Worm (Caenorhabditis elegans) whole organism, L3 larva: Measurements from ENCODE around the gene clec-70.

ENCODE experiments used
- daf-12 ChIP-seq: fragments of 150-350 bp; optimal IDR thresholded peaks from 2 replicates; lab custom pipeline; 2014; ENCODE audit warnings: missing biosample characterization, missing genetic modification reagents, missing genetic modification characterization
- eor-1 ChIP-seq, 2 experiments: fragments of 150-350 bp; optimal IDR thresholded peaks; 2 replicates each; lab custom pipeline; 2014 to 2018; ENCODE audit warnings: missing biosample characterization in 2 of 2, missing genetic modification characterization in 2 of 2
- fos-1 ChIP-seq: fragments of 150-350 bp; optimal IDR thresholded peaks from 2 replicates; lab custom pipeline; 2014; ENCODE audit warnings: missing biosample characterization, missing genetic modification characterization
- mdl-1 ChIP-seq: fragments of 150-350 bp; optimal IDR thresholded peaks from 2 replicates; lab custom pipeline; 2014; ENCODE audit warnings: missing biosample characterization, missing genetic modification characterization
- nhr-11 ChIP-seq: fragments of 150-350 bp; optimal IDR thresholded peaks from 2 replicates; lab custom pipeline; 2014; ENCODE audit warnings: missing biosample characterization, missing genetic modification characterization
- pqm-1 ChIP-seq: fragments of 150-350 bp; optimal IDR thresholded peaks from 2 replicates; lab custom pipeline; 2017; ENCODE audit warnings: missing biosample characterization, missing genetic modification characterization, inconsistent platforms
- snpc-4 ChIP-seq: fragments of 150-350 bp; optimal IDR thresholded peaks from 2 replicates; lab custom pipeline; 2014; ENCODE audit warnings: missing biosample characterization, missing genetic modification characterization

ce11 chrIV:3941658-3942328 is 9.3 kb downstream of the clec-70 start, which contains the start of gene clec-174:
- TF ChIP-seq daf-12 (tag; lab: Kevin White, UChicago), result no peak
- no peak for TF ChIP-seq snpc-4 (tag; lab: Kevin White, UChicago)
- TF ChIP-seq eor-1 (tag; optimal IDR thresholded peaks at IDR 0.05; lab: Kevin White, UChicago), result no peak
- TF ChIP-seq nhr-11 (tag; lab: Kevin White, UChicago), result no peak
- TF ChIP-seq mdl-1 (tag; lab: Kevin White, UChicago), result no peak
- peak; percentile 22 for TF ChIP-seq pqm-1 (tag; lab: Kevin White, UChicago)
- TF ChIP-seq fos-1, result no peak
